Worm (Caenorhabditis elegans) whole organism, L4 larva: ENCODE results near the gene C45G9.10.

ENCODE experiments used
- lin-15B ChIP-seq: fragments of 150-350 bp; sonication (generic microtip); optimal IDR thresholded peaks from 3 replicates; lab custom pipeline; 2014; ENCODE audit warnings: missing biosample characterization, missing genetic modification characterization
- mdl-1 ChIP-seq, 2 experiments: fragments of 150-350 bp in 1 of 2; sonication (generic microtip) in 1 of 2; optimal IDR thresholded peaks; 2 replicates each; lab custom pipeline; 2014 to 2017; ENCODE audit warnings: missing biosample characterization in 2 of 2, missing genetic modification characterization in 2 of 2
- nhr-28 ChIP-seq: fragments of 150-350 bp; optimal IDR thresholded peaks from 2 replicates; lab custom pipeline; 2014; ENCODE audit warnings: missing biosample characterization, missing genetic modification characterization
- nhr-41 ChIP-seq: fragments of 200-800 bp; sonication (Bioruptor generic); IDR thresholded peaks from 2 replicates; pipeline ENCODE4 v1.3.6; 2022; ENCODE audit warnings: missing genetic modification reagents, missing genetic modification characterization, missing compliant biosample characterization
- unc-130 ChIP-seq: sonication (generic microtip); optimal IDR thresholded peaks from 2 replicates; lab custom pipeline; 2016; ENCODE audit warnings: missing genetic modification reagents, missing genetic modification characterization, missing compliant biosample characterization

DNA sequence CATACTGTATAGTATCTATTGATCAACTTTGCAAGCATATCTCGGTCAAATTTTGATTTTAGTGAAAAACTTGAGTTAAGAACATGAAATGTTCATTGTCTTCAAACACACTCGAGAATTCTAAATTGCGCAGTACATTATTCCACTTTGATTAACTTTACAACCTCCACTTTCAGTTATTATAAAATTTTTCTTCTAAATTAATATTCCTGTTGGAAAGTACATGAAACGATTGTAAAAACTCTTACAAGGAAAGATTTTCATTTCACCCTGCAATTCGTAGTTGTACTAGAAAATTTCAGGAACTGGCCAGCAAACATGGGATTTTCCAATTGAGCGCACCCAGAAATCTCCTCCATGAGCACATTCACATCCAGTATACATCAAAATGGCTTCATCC lies 17.0 kb downstream of the C45G9.10 start, which contains the start of gene C45G9.14:
- no peak for TF ChIP-seq unc-130 (GFP tag; lab: Kevin White, UChicago)
- TF ChIP-seq nhr-41 (GFP tag; lab: Robert Waterston, UW) = no peak
- no peak for TF ChIP-seq nhr-28 (tag; lab: Kevin White, UChicago)
- TF ChIP-seq mdl-1 (tag; optimal IDR thresholded peaks at IDR 0.05; lab: Kevin White, UChicago) = no peak
- no peak for TF ChIP-seq lin-15B
